Fruit fly (Drosophila melanogaster): ENCODE data around the gene CG34433.
A peak's percentile ranks its signal among the peaks of the same experiment; 100 is the strongest.

CG34433 gene

dm6 chr3R:30699165-30699564 lies 49.4 kb downstream of the CG34433 start (continued):
- TF ChIP-seq ssp (GFP tag; IDR thresholded peaks at IDR 0.05) (no peak), fd96Cb (tag; optimal IDR thresholded peaks at IDR 0.05) (no peak), gem (tag; optimal IDR thresholded peaks at IDR 0.05) (no peak), bab2 (GFP tag; optimal IDR thresholded peaks at IDR 0.05) (peak; percentile 3), cwo (GFP tag; optimal IDR thresholded peaks at IDR 0.05) (no peak), CG12391 (tag; optimal IDR thresholded peaks at IDR 0.05) (peak; percentile 16), ase (GFP tag; IDR thresholded peaks at IDR 0.05) (no peak), CG10267 (tag; optimal IDR thresholded peaks at IDR 0.05) (no peak), CG9876 (GFP tag; optimal IDR thresholded peaks at IDR 0.05) (no peak), CG6683 (GFP tag; optimal IDR thresholded peaks at IDR 0.05) (no peak), Gsc (GFP tag; IDR thresholded peaks at IDR 0.05) (no peak), CG13424 (tag; optimal IDR thresholded peaks at IDR 0.05) (peak; percentile 3), tx (GFP tag; optimal IDR thresholded peaks at IDR 0.05) (no peak), Sox102F (GFP tag; optimal IDR thresholded peaks at IDR 0.05) (peak; percentile 1), bsh (GFP tag; optimal IDR thresholded peaks at IDR 0.05) (peak in 1 of 2 experiments; percentile 48), Deaf1 (tag; optimal IDR thresholded peaks at IDR 0.05) (peak; percentile 45), Sry-δ (GFP tag; optimal IDR thresholded peaks at IDR 0.05) (no peak), Hr51 (GFP tag; optimal IDR thresholded peaks at IDR 0.05) (peak in 1 of 2 experiments; percentile 17), sob (GFP tag; IDR thresholded peaks at IDR 0.05) (no peak), CG18599 (GFP tag; optimal IDR thresholded peaks at IDR 0.05) (no peak)
